Worm (Caenorhabditis elegans) whole organism, L1 larva: Measurements from ENCODE around the gene btb-20.

Source experiments
- fkh-8 ChIP-seq: sonication (generic microtip); optimal IDR thresholded peaks from 2 replicates; lab custom pipeline; 2016; ENCODE audit warnings: mild to moderate bottlenecking, missing genetic modification characterization, missing compliant biosample characterization
- nhr-76 ChIP-seq: sonication (generic microtip); optimal IDR thresholded peaks from 2 replicates; lab custom pipeline; 2017; ENCODE audit warnings: missing biosample characterization, missing genetic modification characterization
- snpc-4 ChIP-seq: fragments of 150-350 bp; optimal IDR thresholded peaks from 2 replicates; lab custom pipeline; 2014; ENCODE audit warnings: missing biosample characterization, missing genetic modification characterization
- snu-23 ChIP-seq: sonication (generic microtip); optimal IDR thresholded peaks from 2 replicates; lab custom pipeline; 2016; ENCODE audit warnings: missing genetic modification characterization, missing compliant biosample characterization

DNA sequence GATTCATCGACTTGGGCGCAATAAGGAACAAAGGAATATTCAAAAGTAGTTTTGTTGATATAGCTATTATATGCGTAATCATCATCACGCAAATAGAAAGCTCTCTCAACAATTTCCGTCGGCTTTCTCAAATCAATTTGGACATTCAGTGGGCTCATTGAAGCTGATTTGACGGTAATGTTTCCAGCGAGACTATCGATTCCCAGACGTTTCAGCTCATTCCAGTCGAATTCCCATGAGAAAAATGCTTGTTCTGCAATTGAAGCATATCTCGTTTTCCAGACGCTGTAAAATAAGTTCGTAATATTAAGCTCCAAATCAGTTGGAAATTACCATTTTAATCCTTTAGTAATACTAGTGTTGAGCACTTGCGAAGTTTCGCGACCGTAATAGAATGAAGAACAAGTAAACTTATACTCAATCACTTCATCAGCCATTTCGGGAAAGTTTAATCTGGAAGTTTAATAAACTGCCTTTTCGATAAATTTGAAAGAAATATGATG, at the start of gene btb-20:
- no peak for TF ChIP-seq snu-23 (GFP tag; lab: Kevin White, UChicago)
- TF ChIP-seq nhr-76 (tag; lab: Kevin White, UChicago): no peak
- TF ChIP-seq snpc-4 (tag; lab: Kevin White, UChicago): no peak
- no peak for TF ChIP-seq fkh-8
